In the genomic region with DNA sequence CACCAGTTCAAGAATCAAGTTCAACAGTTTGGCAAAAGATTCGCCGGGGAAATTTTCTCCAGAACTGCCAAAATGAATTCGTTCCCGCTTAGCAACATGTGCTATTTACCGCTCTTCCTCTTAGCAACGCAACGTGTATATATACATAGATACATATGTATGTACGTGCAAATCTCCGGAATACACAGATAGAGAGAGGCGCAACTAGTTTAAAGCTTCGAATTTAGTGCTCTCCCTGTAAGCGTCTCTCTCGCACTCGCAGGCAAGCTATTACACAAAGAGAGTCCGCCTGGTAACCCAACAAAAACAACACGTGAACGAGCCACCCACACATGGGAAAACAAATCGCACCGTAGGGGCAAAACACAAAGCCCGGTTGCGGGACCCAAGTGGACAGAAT, we compare ENCODE assay signal across 1 fruit fly cellular context.
A peak's percentile ranks its signal among the peaks of the same experiment; 100 is the strongest.
TF ChIP-seq lines count a peak whose summit lies in the region.

No protein-coding gene starts in this region.

TF ChIP-seq in whole organism, embryonic, 481 proteins besides CTCF, POLR2A, EP300 and RAD21 (continued from another document):
- peak; percentile 22; the same call in 1 of the 2 replicates for TF ChIP-seq CG13287 (GFP tag; IDR thresholded peaks at IDR 0.05; lab: Robert Waterston, UW; ENCODE audit: partially characterized antibody)
- no peak for TF ChIP-seq knrl (GFP tag; IDR thresholded peaks at IDR 0.05; lab: Robert Waterston, UW; ENCODE audit: partially characterized antibody)
- TF ChIP-seq chinmo (GFP tag; IDR thresholded peaks at IDR 0.05; lab: Robert Waterston, UW; ENCODE audit: partially characterized antibody): 0 out of 4 replicates have a peak, but pooled peaks have one; percentile 27
- peak; percentile 13; the same call in 1 of the 2 replicates for TF ChIP-seq CG10321 (GFP tag; IDR thresholded peaks at IDR 0.05; lab: Robert Waterston, UW)
- TF ChIP-seq CG16813 (GFP tag; IDR thresholded peaks at IDR 0.05; lab: Robert Waterston, UW; ENCODE audit: partially characterized antibody): 0 out of 3 replicates have a peak, but pooled peaks have one; percentile 7
- 0 out of 3 replicates have a peak, but pooled peaks have one; percentile 15 for TF ChIP-seq Aef1 (GFP tag; IDR thresholded peaks at IDR 0.05; lab: Robert Waterston, UW)
- TF ChIP-seq pan (optimal IDR thresholded peaks at IDR 0.05; lab: Kevin White, UChicago): no peak
- no peak for TF ChIP-seq pan (GFP tag; optimal IDR thresholded peaks at IDR 0.05 in 1 of 2, IDR thresholded peaks at IDR 0.05 in 1 of 2)
- TF ChIP-seq mld (GFP tag; IDR thresholded peaks at IDR 0.05; lab: Robert Waterston, UW; ENCODE audit: partially characterized antibody): no peak
- no peak for TF ChIP-seq Blimp-1 (GFP tag; optimal IDR thresholded peaks at IDR 0.05; lab: Kevin White, UChicago)
- peak; percentile 76 for TF ChIP-seq CG12769 (tag; optimal IDR thresholded peaks at IDR 0.05; lab: Kevin White, UChicago)
- TF ChIP-seq NfI (GFP tag; optimal IDR thresholded peaks at IDR 0.05; lab: Kevin White, UChicago): no peak
- TF ChIP-seq CG1832 (GFP tag; optimal IDR thresholded peaks at IDR 0.05; lab: Kevin White, UChicago): peak; percentile 10
- 0 out of 2 replicates have a peak, but pooled peaks have one; percentile 12 for TF ChIP-seq vvl (GFP tag; IDR thresholded peaks at IDR 0.05; lab: Robert Waterston, UW)
- TF ChIP-seq Rfx (GFP tag; IDR thresholded peaks at IDR 0.05; lab: Robert Waterston, UW): peak; percentile 4; the same call in 1 of the 2 replicates
- no peak for TF ChIP-seq rib (GFP tag; IDR thresholded peaks at IDR 0.05; lab: Robert Waterston, UW)
- no peak for TF ChIP-seq lmd (GFP tag; IDR thresholded peaks at IDR 0.05; lab: Robert Waterston, UW)
